Worm (Caenorhabditis elegans): ENCODE data around the gene nspc-3.
"Not testable (repeated sequence)": the region's sequence is repeated elsewhere in the genome, so short reads cannot be mapped to it uniquely, and the experiment has no call there.

The nspc-3 gene

DNA sequence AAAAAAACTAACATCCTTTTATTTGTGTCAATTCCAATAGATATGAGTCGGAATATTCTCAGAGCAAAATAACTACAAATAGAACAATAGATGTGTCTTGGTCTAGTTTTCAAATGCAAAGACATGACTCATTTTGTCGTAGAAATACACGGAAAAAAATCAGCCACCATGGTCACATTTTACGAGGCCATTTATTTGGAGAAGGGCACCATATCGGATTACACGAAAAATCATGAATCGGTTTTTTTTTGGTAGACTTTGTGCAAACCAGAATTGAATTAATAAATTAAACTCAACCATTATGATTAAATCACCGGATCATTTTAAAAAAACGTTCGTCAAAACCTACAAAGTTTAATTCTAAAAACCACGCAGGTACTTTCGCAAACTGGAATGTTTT is 16.5 kb upstream of the nspc-3 start, which contains the start of gene H03E18.2:
TSS of gene H03E18.2 (minus strand) at position 101 of the 400 bp plus-strand sequence.
- TF ChIP-seq hlh-1 (tag; optimal IDR thresholded peaks at IDR 0.05) = no peak
- TF ChIP-seq nhr-2 (tag; optimal IDR thresholded peaks at IDR 0.05) = no peak
- TF ChIP-seq ztf-11 (tag; optimal IDR thresholded peaks at IDR 0.05) = no peak
- TF ChIP-seq sem-2 (GFP tag; optimal IDR thresholded peaks at IDR 0.05) = no peak

DNA sequence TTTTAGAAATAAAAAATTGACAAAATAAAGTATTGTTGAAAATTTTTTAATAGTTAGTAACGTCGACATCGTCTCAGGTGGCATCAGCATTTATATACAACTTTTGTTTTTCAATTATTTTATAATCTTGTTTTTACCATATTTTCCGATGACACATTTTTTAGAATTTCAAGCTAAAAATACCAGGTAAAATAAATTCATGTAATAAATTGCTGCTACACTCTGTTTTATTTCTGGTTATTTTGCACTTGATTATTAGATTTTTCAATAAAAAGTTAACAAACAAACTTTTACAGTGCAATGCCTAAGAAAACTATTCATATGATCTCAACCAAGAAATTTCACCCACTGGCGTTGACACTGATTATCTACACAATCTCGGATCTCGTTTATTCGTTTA is 15.3 kb upstream of the nspc-3 start, which contains the start of gene C03G5.14:
TSS of gene C03G5.14 (plus strand) at position 301 of the 400 bp plus-strand sequence.
- TF ChIP-seq sem-2 (GFP tag; optimal IDR thresholded peaks at IDR 0.05) = no peak
- TF ChIP-seq mab-5 (tag; optimal IDR thresholded peaks at IDR 0.05) = no peak
- TF ChIP-seq elt-3 (tag; optimal IDR thresholded peaks at IDR 0.05) = no peak
- TF ChIP-seq ceh-39 (tag; optimal IDR thresholded peaks at IDR 0.05) = no peak
- no peak for TF ChIP-seq lin-13 (tag; optimal IDR thresholded peaks at IDR 0.05)
- TF ChIP-seq drap-1 (GFP tag; optimal IDR thresholded peaks at IDR 0.05) = no peak
- TF ChIP-seq ceh-43 (GFP tag; optimal IDR thresholded peaks at IDR 0.05) = no peak
- no peak for TF ChIP-seq ces-1 (GFP tag; optimal IDR thresholded peaks at IDR 0.05)
- no peak for TF ChIP-seq nhr-12 (tag; optimal IDR thresholded peaks at IDR 0.05)
- TF ChIP-seq cnd-1 (tag; optimal IDR thresholded peaks at IDR 0.05) = no peak
- TF ChIP-seq nhr-237 (tag; optimal IDR thresholded peaks at IDR 0.05) = no peak
- no peak for TF ChIP-seq nhr-2 (tag; optimal IDR thresholded peaks at IDR 0.05)
- TF ChIP-seq ceh-83 (GFP tag; optimal IDR thresholded peaks at IDR 0.05) = no peak
- TF ChIP-seq lsy-2 (tag; optimal IDR thresholded peaks at IDR 0.05) = no peak
- TF ChIP-seq hlh-1 (tag; optimal IDR thresholded peaks at IDR 0.05) = no peak
- no peak for TF ChIP-seq bed-3 (GFP tag; optimal IDR thresholded peaks at IDR 0.05)
- no peak for TF ChIP-seq pha-4 (tag; optimal IDR thresholded peaks at IDR 0.05)
- no peak for TF ChIP-seq ztf-11 (tag; optimal IDR thresholded peaks at IDR 0.05)

DNA sequence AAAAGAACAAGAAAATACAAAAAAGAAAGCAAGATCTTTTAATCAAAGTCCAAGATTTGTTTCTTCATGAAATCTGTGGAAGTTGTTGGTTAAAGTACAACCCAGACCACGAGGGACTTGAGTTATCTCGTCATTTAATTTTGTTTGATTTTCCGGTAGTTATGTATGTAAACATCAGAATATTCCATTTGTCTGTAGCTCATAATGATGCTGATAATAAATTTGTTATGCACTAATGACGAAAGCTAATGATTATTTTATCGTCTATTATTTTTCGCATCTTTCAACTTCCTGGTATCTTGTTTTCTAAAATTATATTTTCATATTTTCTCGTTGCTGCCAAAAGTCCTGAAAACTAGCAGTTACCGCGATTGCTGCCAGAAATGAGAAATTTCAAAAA is 13.9 kb upstream of the nspc-3 start:
- no peak for TF ChIP-seq blmp-1 (tag; optimal IDR thresholded peaks at IDR 0.05)
- TF ChIP-seq unc-62 (GFP tag; optimal IDR thresholded peaks at IDR 0.05) = no peak
- no peak for TF ChIP-seq nhr-2 (tag; optimal IDR thresholded peaks at IDR 0.05)
- TF ChIP-seq flh-1 (GFP tag; optimal IDR thresholded peaks at IDR 0.05) = no peak
- TF ChIP-seq M03D4.4 (tag; optimal IDR thresholded peaks at IDR 0.05) = no peak
- TF ChIP-seq tbx-8 (GFP tag; optimal IDR thresholded peaks at IDR 0.05) = no peak
- TF ChIP-seq nhr-28 (tag; optimal IDR thresholded peaks at IDR 0.05) = no peak
- TF ChIP-seq unc-39 (tag; optimal IDR thresholded peaks at IDR 0.05) = no peak
- TF ChIP-seq pha-4 (tag; optimal IDR thresholded peaks at IDR 0.05) = no peak
- TF ChIP-seq nhr-76 (tag; optimal IDR thresholded peaks at IDR 0.05) = no peak
- TF ChIP-seq sptf-1 (tag; optimal IDR thresholded peaks at IDR 0.05) = no peak
- TF ChIP-seq nhr-12 (tag; optimal IDR thresholded peaks at IDR 0.05) = no peak
- no peak for TF ChIP-seq zip-8 (tag; optimal IDR thresholded peaks at IDR 0.05)
- no peak for TF ChIP-seq ceh-43 (GFP tag; optimal IDR thresholded peaks at IDR 0.05)
- no peak for TF ChIP-seq nhr-237 (tag; optimal IDR thresholded peaks at IDR 0.05)
- TF ChIP-seq ceh-39 (tag; optimal IDR thresholded peaks at IDR 0.05) = no peak

DNA sequence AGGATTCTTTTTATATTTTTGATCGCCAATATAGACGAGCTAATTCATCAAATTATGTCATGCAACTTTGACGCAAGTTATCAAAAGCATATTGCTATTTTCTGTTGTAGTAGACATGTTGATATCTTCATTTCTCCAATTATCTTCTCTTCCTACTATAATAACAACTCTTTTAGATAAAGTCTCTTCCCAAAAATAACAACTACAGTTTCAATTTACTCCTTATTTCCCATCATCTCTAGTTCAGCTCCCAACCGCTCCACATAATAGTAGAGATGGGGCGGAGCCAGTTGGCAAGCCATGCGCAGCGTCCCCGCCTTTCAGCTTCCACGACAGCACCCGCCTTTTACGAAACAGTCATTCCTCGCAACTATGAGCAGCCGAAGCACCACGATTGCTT is 8.9 kb upstream of the nspc-3 start, which contains the start of gene flp-5:
TSS of gene flp-5 (plus strand) at position 301 of the 400 bp plus-strand sequence.
- TF ChIP-seq sptf-1 (tag; optimal IDR thresholded peaks at IDR 0.05) = no peak
- no peak for TF ChIP-seq lin-13 (tag; optimal IDR thresholded peaks at IDR 0.05)
- no peak for TF ChIP-seq elt-3 (tag; optimal IDR thresholded peaks at IDR 0.05)

DNA sequence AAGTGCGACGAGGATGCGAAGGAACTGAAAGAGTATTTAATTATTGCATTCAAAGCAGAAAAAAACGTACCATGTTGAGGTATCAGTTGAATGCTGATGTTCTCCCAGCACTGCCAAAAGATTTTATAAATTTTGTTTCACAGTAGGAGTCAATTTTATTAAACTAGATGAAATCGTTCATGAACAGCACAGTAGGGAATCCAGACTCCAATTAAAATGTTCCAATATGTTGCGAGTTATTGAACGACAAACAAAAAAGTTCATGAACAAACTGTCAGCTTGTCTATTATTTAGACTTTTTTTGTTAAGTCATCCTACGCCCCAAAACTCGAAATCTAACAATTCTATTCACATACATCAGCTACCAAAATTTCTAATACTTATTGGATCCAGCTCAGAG is 1.9 kb upstream of the nspc-3 start, which contains the start of gene nspc-1:
TSS of gene nspc-1 (minus strand) at position 101 of the 400 bp plus-strand sequence.
- not testable (repeated sequence) for TF ChIP-seq nhr-12 (tag; optimal IDR thresholded peaks at IDR 0.05); mep-1 (tag; optimal IDR thresholded peaks at IDR 0.05); bed-3 (GFP tag; optimal IDR thresholded peaks at IDR 0.05)

DNA sequence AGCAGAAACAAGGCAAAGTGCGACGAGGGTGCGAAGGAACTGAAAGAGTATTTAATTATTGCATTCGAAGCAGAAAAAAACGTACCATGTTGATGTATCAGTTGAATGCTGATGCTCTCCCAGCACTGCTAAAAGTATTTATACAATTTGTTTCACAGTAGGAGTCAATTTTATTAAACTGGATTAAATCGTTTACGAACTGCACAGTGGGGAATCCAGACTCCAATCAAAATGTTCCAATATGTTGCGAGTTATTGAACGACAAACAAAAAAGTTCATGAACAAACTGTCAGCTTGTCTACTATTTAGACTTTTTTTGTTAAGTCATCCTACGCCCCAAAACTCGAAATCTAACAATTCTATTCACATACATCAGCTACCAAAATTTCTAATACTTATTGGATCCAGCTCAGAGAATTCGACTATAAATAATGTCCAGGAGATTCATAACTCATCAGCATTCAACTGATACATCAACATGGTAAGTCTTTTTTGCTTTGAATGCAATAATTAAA is 1.4 kb downstream of the nspc-3 start, which contains the start of the genes nspc-4 and nspc-5:
TSS of gene nspc-4 (minus strand) at position 101 of the 515 bp plus-strand sequence.
TSS of gene nspc-5 (plus strand) at position 465 of the 515 bp plus-strand sequence.
- TF ChIP-seq pha-4 (tag; optimal IDR thresholded peaks at IDR 0.05); elt-1 (tag; optimal IDR thresholded peaks at IDR 0.05; ENCODE audit: borderline replicate concordance, insufficient read depth); lsy-2 (tag; optimal IDR thresholded peaks at IDR 0.05): not testable (repeated sequence)
